Worm (Caenorhabditis elegans) whole organism, young adult: ENCODE data around the gene M163.8.

Source experiments
- B0035.1 ChIP-seq: sonication (generic microtip); optimal IDR thresholded peaks from 2 replicates; lab custom pipeline; 2016; ENCODE audit warnings: missing genetic modification characterization, mild to moderate bottlenecking, missing compliant biosample characterization, missing genotype, missing genetic modification reagents
- B0261.1 ChIP-seq: sonication (generic microtip); optimal IDR thresholded peaks from 2 replicates; lab custom pipeline; 2016; ENCODE audit warnings: mild to moderate bottlenecking, missing genetic modification characterization, moderate library complexity, missing compliant biosample characterization
- B0336.3 ChIP-seq: fragments of 200-800 bp; sonication (Bioruptor generic); IDR thresholded peaks from 2 replicates; pipeline ENCODE4 v1.3.6; 2022; ENCODE audit warnings: missing genetic modification characterization, missing compliant biosample characterization
- C17E4.6 ChIP-seq: fragments of 200-800 bp; sonication (Bioruptor generic); IDR thresholded peaks from 2 replicates; pipeline ENCODE4 v1.3.6; 2022; ENCODE audit warnings: missing genetic modification reagents, missing genetic modification characterization, missing compliant biosample characterization
- D2030.7 ChIP-seq: fragments of 200-800 bp; sonication (Bioruptor generic); IDR thresholded peaks from 2 replicates; pipeline ENCODE4 v1.3.6; 2022; ENCODE audit warnings: missing genetic modification reagents, missing genetic modification characterization, missing compliant biosample characterization
- F33H1.4 ChIP-seq: fragments of 200-800 bp; sonication (Bioruptor generic); IDR thresholded peaks from 2 replicates; pipeline ENCODE4 v1.3.6; 2022; ENCODE audit warnings: missing genetic modification reagents, missing genetic modification characterization, missing compliant biosample characterization
- F49E8.2 ChIP-seq: sonication (generic microtip); optimal IDR thresholded peaks from 3 replicates; lab custom pipeline; 2017; ENCODE audit warnings: missing genetic modification characterization, mild to moderate bottlenecking, missing compliant biosample characterization, antibody characterized with exemption, moderate library complexity; ENCODE audit not compliant: insufficient read depth
- F55B11.4 ChIP-seq: sonication (generic microtip); optimal IDR thresholded peaks from 2 replicates; lab custom pipeline; 2016; ENCODE audit warnings: missing compliant biosample characterization, missing genetic modification characterization, borderline replicate concordance; ENCODE audit not compliant: insufficient read depth
- F57A8.1 ChIP-seq: fragments of 200-800 bp; sonication (Bioruptor generic); optimal IDR thresholded peaks from 2 replicates; lab custom pipeline; 2018; ENCODE audit warnings: mild to moderate bottlenecking, missing genetic modification characterization, moderate library complexity, missing compliant biosample characterization
- T07F8.4 ChIP-seq: sonication (generic microtip); optimal IDR thresholded peaks from 2 replicates; lab custom pipeline; 2016; ENCODE audit warnings: mild to moderate bottlenecking, missing genetic modification characterization, moderate library complexity, missing compliant biosample characterization
- T26A5.8 ChIP-seq: sonication (generic microtip); optimal IDR thresholded peaks from 2 replicates; lab custom pipeline; 2016; ENCODE audit warnings: missing genetic modification characterization, missing compliant biosample characterization
- Y95B8A.8 ChIP-seq: fragments of 200-800 bp; sonication (Bioruptor generic); IDR thresholded peaks from 2 replicates; pipeline ENCODE4 v1.3.6; 2022; ENCODE audit warnings: missing genetic modification reagents, missing genetic modification characterization, missing compliant biosample characterization
- akir-1 ChIP-seq: fragments of 200-800 bp; sonication (Bioruptor generic); optimal IDR thresholded peaks from 2 replicates; lab custom pipeline; 2018; ENCODE audit warnings: mild to moderate bottlenecking, missing genetic modification characterization, moderate library complexity, missing compliant biosample characterization
- attf-6 ChIP-seq: fragments of 200-800 bp; sonication (Bioruptor generic); IDR thresholded peaks from 2 replicates; pipeline ENCODE4 v1.3.6; 2022; ENCODE audit warnings: missing genetic modification reagents, missing genetic modification characterization, missing compliant biosample characterization
- bed-2 ChIP-seq: fragments of 200-800 bp; sonication (Bioruptor generic); IDR thresholded peaks from 2 replicates; pipeline ENCODE4 v1.3.6; 2022; ENCODE audit warnings: missing genetic modification reagents, missing genetic modification characterization, missing compliant biosample characterization
- ccch-3 ChIP-seq: fragments of 200-800 bp; sonication (Bioruptor generic); optimal IDR thresholded peaks from 2 replicates; lab custom pipeline; 2018; ENCODE audit warnings: mild to moderate bottlenecking, missing genetic modification characterization, missing compliant biosample characterization
- die-1 ChIP-seq: sonication (generic microtip); optimal IDR thresholded peaks from 2 replicates; lab custom pipeline; 2016; ENCODE audit warnings: missing genotype, mild to moderate bottlenecking, missing genetic modification characterization, missing compliant biosample characterization
- dox-1 ChIP-seq: fragments of 200-800 bp; sonication (Bioruptor generic); IDR thresholded peaks from 2 replicates; pipeline ENCODE4 v1.3.6; 2022; ENCODE audit warnings: missing genetic modification reagents, missing genetic modification characterization, missing compliant biosample characterization
- efl-1 ChIP-seq: fragments of 150-350 bp; optimal IDR thresholded peaks from 2 replicates; lab custom pipeline; 2014; ENCODE audit warnings: missing biosample characterization, missing genetic modification reagents, missing genetic modification characterization
- egrh-3 ChIP-seq: fragments of 200-800 bp; sonication (Bioruptor generic); IDR thresholded peaks from 2 replicates; pipeline ENCODE4 v1.3.6; 2022; ENCODE audit warnings: missing genetic modification reagents, missing genetic modification characterization, missing compliant biosample characterization
- ets-4 ChIP-seq: fragments of 200-800 bp; sonication (Bioruptor generic); optimal IDR thresholded peaks from 2 replicates; lab custom pipeline; 2018; ENCODE audit warnings: mild to moderate bottlenecking, missing genetic modification characterization, missing compliant biosample characterization
- fkh-3 ChIP-seq: sonication (generic microtip); optimal IDR thresholded peaks from 2 replicates; lab custom pipeline; 2016; ENCODE audit warnings: mild to moderate bottlenecking, missing genetic modification characterization, missing compliant biosample characterization
- gei-17 ChIP-seq: fragments of 200-800 bp; sonication (Bioruptor generic); optimal IDR thresholded peaks from 2 replicates; lab custom pipeline; 2018; ENCODE audit warnings: mild to moderate bottlenecking, missing genetic modification characterization, missing compliant biosample characterization
- him-1 ChIP-seq: sonication (generic microtip); optimal IDR thresholded peaks from 2 replicates; lab custom pipeline; 2016; ENCODE audit warnings: missing genotype, missing genetic modification reagents, missing genetic modification characterization, missing compliant biosample characterization
- hlh-12 ChIP-seq: sonication (generic microtip); optimal IDR thresholded peaks from 2 replicates; lab custom pipeline; 2016; ENCODE audit warnings: missing genetic modification characterization, missing compliant biosample characterization
- hmg-1.2 ChIP-seq: fragments of 200-800 bp; sonication (Bioruptor generic); IDR thresholded peaks from 2 replicates; pipeline ENCODE4 v1.3.6; 2022; ENCODE audit warnings: missing genetic modification reagents, missing genetic modification characterization, missing compliant biosample characterization
- hmg-20 ChIP-seq: fragments of 200-800 bp; sonication (Bioruptor generic); IDR thresholded peaks from 2 replicates; pipeline ENCODE4 v1.3.6; 2022; ENCODE audit warnings: missing genetic modification reagents, missing genetic modification characterization, missing compliant biosample characterization
- hrde-1 ChIP-seq: sonication (generic microtip); optimal IDR thresholded peaks from 2 replicates; lab custom pipeline; 2016; ENCODE audit warnings: missing genetic modification characterization, mild to moderate bottlenecking, missing compliant biosample characterization, moderate library complexity, missing genotype, missing genetic modification reagents, borderline replicate concordance
- lag-1 ChIP-seq: fragments of 200-800 bp; sonication (Bioruptor generic); IDR thresholded peaks from 2 replicates; pipeline ENCODE4 v1.3.6; 2022; ENCODE audit warnings: missing genetic modification reagents, missing genetic modification characterization, missing compliant biosample characterization
- lin-26 ChIP-seq: fragments of 200-800 bp; sonication (Bioruptor generic); IDR thresholded peaks from 2 replicates; pipeline ENCODE4 v1.3.6; 2022; ENCODE audit warnings: missing genetic modification reagents, missing genetic modification characterization, missing compliant biosample characterization
- lin-40 ChIP-seq: sonication (generic microtip); optimal IDR thresholded peaks from 2 replicates; lab custom pipeline; 2016; ENCODE audit warnings: missing genetic modification characterization, mild to moderate bottlenecking, missing compliant biosample characterization, missing genotype, missing genetic modification reagents
- madf-10 ChIP-seq: sonication (generic microtip); optimal IDR thresholded peaks from 2 replicates; lab custom pipeline; 2016; ENCODE audit warnings: mild to moderate bottlenecking, missing genetic modification characterization, missing compliant biosample characterization
- madf-6 ChIP-seq: fragments of 200-800 bp; sonication (Bioruptor generic); IDR thresholded peaks from 2 replicates; pipeline ENCODE4 v1.3.6; 2022; ENCODE audit warnings: missing genetic modification reagents, missing genetic modification characterization, missing compliant biosample characterization
- mes-4 ChIP-seq: sonication (generic microtip); optimal IDR thresholded peaks from 2 replicates; lab custom pipeline; 2016; ENCODE audit warnings: missing genotype, missing genetic modification characterization, missing compliant biosample characterization
- nfyb-1 ChIP-seq: fragments of 200-800 bp; sonication (Bioruptor generic); IDR thresholded peaks from 2 replicates; pipeline ENCODE4 v1.3.6; 2022; ENCODE audit warnings: missing genetic modification reagents, missing genetic modification characterization, missing compliant biosample characterization
- nhr-120 ChIP-seq: fragments of 200-800 bp; sonication (Bioruptor generic); IDR thresholded peaks from 2 replicates; pipeline ENCODE4 v1.3.6; 2022; ENCODE audit warnings: missing genetic modification characterization, missing compliant biosample characterization
- nhr-179 ChIP-seq: sonication (generic microtip); optimal IDR thresholded peaks from 2 replicates; lab custom pipeline; 2016; ENCODE audit warnings: mild to moderate bottlenecking, missing genetic modification characterization, missing compliant biosample characterization
- nhr-80 ChIP-seq: sonication (generic microtip); optimal IDR thresholded peaks from 2 replicates; lab custom pipeline; 2016; ENCODE audit warnings: missing genetic modification characterization, missing compliant biosample characterization
- pha-4 ChIP-seq: fragments of 150-350 bp; sonication (generic microtip); optimal IDR thresholded peaks from 2 replicates; lab custom pipeline; 2014; ENCODE audit warnings: missing biosample characterization, missing genetic modification reagents, missing genetic modification characterization
- rec-8 ChIP-seq, 2 experiments: sonication (generic microtip); optimal IDR thresholded peaks; 2 replicates each; lab custom pipeline; 2016; ENCODE audit warnings: mild to moderate bottlenecking in 2 of 2, missing genetic modification characterization in 2 of 2, missing genetic modification reagents in 2 of 2, missing genotype in 2 of 2, missing biosample characterization in 1 of 2, missing compliant biosample characterization in 1 of 2, moderate library complexity in 1 of 2
- repo-1 ChIP-seq: sonication (generic microtip); optimal IDR thresholded peaks from 2 replicates; lab custom pipeline; 2017; ENCODE audit warnings: mild to moderate bottlenecking, missing genetic modification characterization, missing compliant biosample characterization
- sea-2 ChIP-seq: fragments of 200-800 bp; sonication (Bioruptor generic); IDR thresholded peaks from 2 replicates; pipeline ENCODE4 v1.3.6; 2022; ENCODE audit warnings: missing genetic modification characterization, missing compliant biosample characterization
- snpc-1.1 ChIP-seq: sonication (generic microtip); optimal IDR thresholded peaks from 2 replicates; lab custom pipeline; 2017; ENCODE audit warnings: missing genetic modification characterization, mild to moderate bottlenecking, missing compliant biosample characterization, antibody characterized with exemption, moderate library complexity, missing genotype, missing genetic modification reagents; ENCODE audit not compliant: insufficient read depth
- sptf-2 ChIP-seq: fragments of 200-800 bp; sonication (Bioruptor generic); optimal IDR thresholded peaks from 2 replicates; lab custom pipeline; 2018; ENCODE audit warnings: mild to moderate bottlenecking, missing genetic modification characterization, missing compliant biosample characterization
- tlf-1 ChIP-seq: fragments of 200-800 bp; sonication (Bioruptor generic); optimal IDR thresholded peaks from 2 replicates; lab custom pipeline; 2018; ENCODE audit warnings: mild to moderate bottlenecking, missing genetic modification characterization, missing compliant biosample characterization
- zfh-2 ChIP-seq: fragments of 200-800 bp; sonication (Bioruptor generic); conservative IDR thresholded peaks from 2 replicates; pipeline ENCODE4 v1.3.6; 2022; ENCODE audit warnings: missing genetic modification reagents, missing genetic modification characterization, missing compliant biosample characterization
- zim-3 ChIP-seq: sonication (generic microtip); optimal IDR thresholded peaks from 2 replicates; lab custom pipeline; 2017; ENCODE audit warnings: mild to moderate bottlenecking, missing genetic modification characterization, moderate library complexity, missing compliant biosample characterization
- ztf-25 ChIP-seq: fragments of 200-800 bp; sonication (Bioruptor generic); IDR thresholded peaks from 2 replicates; pipeline ENCODE4 v1.3.6; 2022; ENCODE audit warnings: missing genetic modification reagents, missing genetic modification characterization, missing compliant biosample characterization
- ztf-26 ChIP-seq: sonication (generic microtip); optimal IDR thresholded peaks from 2 replicates; lab custom pipeline; 2017; ENCODE audit warnings: missing genetic modification characterization, missing compliant biosample characterization
- ztf-6 ChIP-seq: fragments of 200-800 bp; sonication (Bioruptor generic); IDR thresholded peaks from 2 replicates; pipeline ENCODE4 v1.3.6; 2022; ENCODE audit warnings: missing genetic modification reagents, missing genetic modification characterization, missing compliant biosample characterization

M163.8 gene

DNA sequence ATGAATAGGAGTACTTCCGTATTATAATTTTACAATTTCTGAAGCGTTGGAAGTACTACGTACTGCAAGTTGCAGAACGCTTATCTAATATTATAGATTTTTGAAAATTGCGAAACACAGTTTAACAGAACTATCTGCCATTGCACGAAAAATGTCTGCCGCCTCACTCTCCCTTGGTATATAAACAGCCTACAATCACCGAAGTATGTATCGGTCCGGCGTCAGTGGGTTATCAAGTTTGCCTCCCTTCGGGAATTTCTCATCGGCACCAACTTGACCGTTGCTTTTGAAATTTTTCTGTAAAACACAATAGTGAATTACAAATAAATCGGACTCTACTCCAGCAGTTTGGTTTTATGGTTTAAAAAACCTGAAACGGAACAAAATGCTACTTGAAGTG lies 7.6 kb upstream of the M163.8 start (continued):
- TF ChIP-seq sptf-2: no peak
- no peak for TF ChIP-seq zim-3
- no peak for TF ChIP-seq die-1 (tag; lab: Kevin White, UChicago)
- TF ChIP-seq hlh-12: no peak
- no peak for TF ChIP-seq repo-1
- TF ChIP-seq tlf-1 (GFP tag; lab: Kevin White, UChicago): no peak
- TF ChIP-seq ets-4 (GFP tag; lab: Kevin White, UChicago): no peak
- TF ChIP-seq mes-4 (tag; lab: Kevin White, UChicago): no peak
- TF ChIP-seq attf-6 (GFP tag; lab: Robert Waterston, UW): no peak
- peak; percentile 43 for TF ChIP-seq ztf-26 (tag; lab: Kevin White, UChicago)
- no peak for TF ChIP-seq hmg-20 (GFP tag; lab: Robert Waterston, UW)
- no peak for TF ChIP-seq lag-1 (GFP tag; lab: Robert Waterston, UW)
- no peak for TF ChIP-seq zfh-2 (GFP tag; lab: Robert Waterston, UW)
- TF ChIP-seq lin-26 (GFP tag; lab: Robert Waterston, UW): peak; percentile 45; the same call in 1 of the 2 replicates
- no peak for TF ChIP-seq Y95B8A.8
- TF ChIP-seq F57A8.1 (GFP tag; lab: Kevin White, UChicago): no peak
- no peak for TF ChIP-seq sea-2 (GFP tag; lab: Robert Waterston, UW)
- no peak for TF ChIP-seq B0336.3 (GFP tag; lab: Robert Waterston, UW)
- no peak for TF ChIP-seq snpc-1.1 (tag; lab: Kevin White, UChicago)
- TF ChIP-seq ztf-6: no peak
- peak; percentile 22; the same call in 1 of the 2 replicates for TF ChIP-seq hmg-1.2 (GFP tag; lab: Robert Waterston, UW)
- no peak for TF ChIP-seq T26A5.8 (tag; lab: Kevin White, UChicago)
- TF ChIP-seq D2030.7 (GFP tag; lab: Robert Waterston, UW): no peak
- no peak for TF ChIP-seq bed-2 (GFP tag; lab: Robert Waterston, UW)
- TF ChIP-seq egrh-3 (GFP tag; lab: Robert Waterston, UW): no peak
- no peak for TF ChIP-seq T07F8.4 (tag; lab: Kevin White, UChicago)
- TF ChIP-seq B0261.1 (tag; lab: Kevin White, UChicago): peak; percentile 51
- no peak for TF ChIP-seq ztf-25 (GFP tag; lab: Robert Waterston, UW)
- TF ChIP-seq efl-1 (GFP tag; lab: Kevin White, UChicago): no peak
- no peak for TF ChIP-seq him-1 (tag; lab: Kevin White, UChicago)
- peak; percentile 49 for TF ChIP-seq lin-40 (tag; lab: Kevin White, UChicago)
- TF ChIP-seq ccch-3: no peak
- no peak for TF ChIP-seq nhr-120 (GFP tag; lab: Robert Waterston, UW)
- no peak for TF ChIP-seq F49E8.2 (tag; lab: Kevin White, UChicago)
- TF ChIP-seq F55B11.4 (tag; lab: Kevin White, UChicago): no peak
- no peak for TF ChIP-seq pha-4 (tag; lab: Kevin White, UChicago)
- no peak; the same call in 1 of the 2 replicates for TF ChIP-seq dox-1
- TF ChIP-seq madf-10 (tag; lab: Kevin White, UChicago): no peak
- no peak for TF ChIP-seq C17E4.6 (GFP tag; lab: Robert Waterston, UW)
- peak; percentile 25 for TF ChIP-seq nhr-179 (tag; lab: Kevin White, UChicago)
- no peak for TF ChIP-seq nhr-80 (tag; lab: Kevin White, UChicago)
- no peak for TF ChIP-seq akir-1
- no peak for TF ChIP-seq F33H1.4
- TF ChIP-seq madf-6: no peak
- no peak for TF ChIP-seq rec-8 (tag; optimal IDR thresholded peaks at IDR 0.05; lab: Kevin White, UChicago)
- no peak for TF ChIP-seq hrde-1 (tag; lab: Kevin White, UChicago)
- peak; percentile 61; the same call in 1 of the 2 replicates for TF ChIP-seq nfyb-1 (GFP tag; lab: Robert Waterston, UW)
- no peak for TF ChIP-seq fkh-3 (tag; lab: Kevin White, UChicago)
- no peak for TF ChIP-seq gei-17 (GFP tag; lab: Kevin White, UChicago)
- no peak for TF ChIP-seq B0035.1 (tag; lab: Kevin White, UChicago)
